Fruit fly (Drosophila melanogaster) S2 (cell line): Measurements from ENCODE around the gene CG14212.

Source experiments
- CG8478 ChIP-seq: fragments of >200 bp; optimal IDR thresholded peaks from 2 replicates; lab custom pipeline; 2018
- CTCF ChIP-seq, 2 experiments: fragments of >200 bp; optimal IDR thresholded peaks; 2 replicates each; lab custom pipeline; 2018

- TF ChIP-seq CTCF (optimal IDR thresholded peaks at IDR 0.05; lab: Kevin White, UChicago) (no peak), CG8478 (lab: Kevin White, UChicago) (no peak)
Measured at dm6 chrX:19603953-19604352, 21.6 kb upstream of the CG14212 start.
